Fruit fly (Drosophila melanogaster): ENCODE data around the gene CG32576.

Gene CG32576

DNA sequence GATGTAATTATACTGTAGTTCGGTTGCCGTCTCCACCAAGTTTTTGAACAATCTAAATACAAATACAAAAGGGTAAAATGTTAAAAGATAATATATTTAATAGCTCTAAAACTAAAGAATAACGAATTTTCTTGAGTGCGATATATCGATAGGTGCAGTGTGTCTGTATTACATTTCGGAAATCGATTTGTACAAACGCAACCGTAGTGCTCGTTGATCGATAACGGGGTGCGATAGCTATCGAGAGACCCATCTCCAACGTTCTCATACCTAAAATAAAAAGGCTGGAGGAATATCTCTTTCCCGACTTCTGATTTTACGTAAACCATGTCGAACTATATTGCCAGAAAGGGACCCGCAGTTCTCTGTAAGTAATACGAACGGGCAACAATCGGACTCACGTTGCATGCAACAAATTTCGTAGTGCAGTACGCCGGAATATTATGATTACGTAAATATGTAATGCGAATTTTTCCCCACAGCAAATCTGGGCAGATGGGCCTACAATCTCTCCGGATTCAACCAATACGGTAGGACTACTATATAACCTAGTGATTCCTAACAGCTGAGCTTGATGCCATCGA, 2.2 kb downstream of the CG32576 start, which contains the start of gene UQCR-14 (continued):
- TF ChIP-seq pan (optimal IDR thresholded peaks at IDR 0.05) (no peak), pan (GFP tag; optimal IDR thresholded peaks at IDR 0.05 in 1 of 2, IDR thresholded peaks at IDR 0.05 in 1 of 2) (peak in 1 of 2 experiments; percentile 8), Sry-δ (GFP tag; optimal IDR thresholded peaks at IDR 0.05) (peak; percentile 97), CG42726 (GFP tag; IDR thresholded peaks at IDR 0.05; ENCODE audit: partially characterized antibody) (peak; percentile 98), CG10565 (GFP tag; optimal IDR thresholded peaks at IDR 0.05) (no peak), twi (tag; optimal IDR thresholded peaks at IDR 0.05) (no peak), mld (GFP tag; IDR thresholded peaks at IDR 0.05; ENCODE audit: partially characterized antibody) (peak; percentile 94), CG6854 (GFP tag; optimal IDR thresholded peaks at IDR 0.05) (no peak), crp (GFP tag; optimal IDR thresholded peaks at IDR 0.05) (peak in 1 of 2 experiments; percentile 16), ewg (GFP tag; optimal IDR thresholded peaks at IDR 0.05) (peak; percentile 6), fd3F (GFP tag; optimal IDR thresholded peaks at IDR 0.05) (no peak), lmd (GFP tag; IDR thresholded peaks at IDR 0.05) (no peak), Hmx (GFP tag; optimal IDR thresholded peaks at IDR 0.05) (no peak), jing (GFP tag; optimal IDR thresholded peaks at IDR 0.05) (no peak), hb (GFP tag; IDR thresholded peaks at IDR 0.05; ENCODE audit: partially characterized antibody) (peak; percentile 97), Dp (GFP tag; optimal IDR thresholded peaks at IDR 0.05) (peak; percentile 59), sob (GFP tag; IDR thresholded peaks at IDR 0.05) (peak; percentile 33; the same call in 1 of the 2 replicates), Nf-YA (GFP tag; IDR thresholded peaks at IDR 0.05) (no peak), CG10366 (GFP tag; IDR thresholded peaks at IDR 0.05) (peak; percentile 17; the same call in 1 of the 2 replicates), amos (GFP tag; IDR thresholded peaks at IDR 0.05; ENCODE audit: partially characterized antibody) (peak; percentile 99), HLH4C (GFP tag; IDR thresholded peaks at IDR 0.05; ENCODE audit: partially characterized antibody) (peak; percentile 96), gem (tag; optimal IDR thresholded peaks at IDR 0.05) (peak; percentile 13), CG12942 (GFP tag; optimal IDR thresholded peaks at IDR 0.05) (no peak), CG15514 (GFP tag; optimal IDR thresholded peaks at IDR 0.05) (peak; percentile 86), CG15269 (tag; optimal IDR thresholded peaks at IDR 0.05) (peak; percentile 10), Vsx1 (GFP tag; optimal IDR thresholded peaks at IDR 0.05) (no peak), nom (GFP tag; optimal IDR thresholded peaks at IDR 0.05) (peak; percentile 52), tna (GFP tag; IDR thresholded peaks at IDR 0.05; ENCODE audit: partially characterized antibody) (peak; percentile 97), en (GFP tag; optimal IDR thresholded peaks at IDR 0.05) (no peak), Lpt (GFP tag; optimal IDR thresholded peaks at IDR 0.05) (no peak), ssp (GFP tag; IDR thresholded peaks at IDR 0.05) (peak; percentile 44), Neu2 (GFP tag; optimal IDR thresholded peaks at IDR 0.05; ENCODE audit: borderline replicate concordance) (no peak), slou (GFP tag; optimal IDR thresholded peaks at IDR 0.05) (peak; percentile 5), CG8290 (GFP tag; optimal IDR thresholded peaks at IDR 0.05) (peak; percentile 29), CG8290 (tag; optimal IDR thresholded peaks at IDR 0.05) (peak in 1 of 2 experiments; percentile 78), pros (GFP tag; optimal IDR thresholded peaks at IDR 0.05) (no peak), MBD-R2 (GFP tag; IDR thresholded peaks at IDR 0.05) (peak; percentile 86), CG2712 (tag; optimal IDR thresholded peaks at IDR 0.05) (peak; percentile 62), hbn (GFP tag; IDR thresholded peaks at IDR 0.05; ENCODE audit: partially characterized antibody) (peak; percentile 97), bigmax (GFP tag; optimal IDR thresholded peaks at IDR 0.05) (no peak), HmgZ (tag; optimal IDR thresholded peaks at IDR 0.05) (peak; percentile 80), CG10979 (tag; optimal IDR thresholded peaks at IDR 0.05) (peak; percentile 32), sim (GFP tag; IDR thresholded peaks at IDR 0.05) (no peak), Hmr (GFP tag; optimal IDR thresholded peaks at IDR 0.05) (peak; percentile 64), CG11695 (GFP tag; IDR thresholded peaks at IDR 0.05) (no peak), Mes4 (GFP tag; optimal IDR thresholded peaks at IDR 0.05) (no peak), CG6791 (GFP tag; IDR thresholded peaks at IDR 0.05; ENCODE audit: partially characterized antibody) (peak; percentile 99), Sox102F (GFP tag; optimal IDR thresholded peaks at IDR 0.05) (no peak), grn (GFP tag; optimal IDR thresholded peaks at IDR 0.05) (peak; percentile 7)
